Worm (Caenorhabditis elegans): ENCODE data around the gene F14H3.5.

ce11 chrV:16047052-16047451, 9.8 kb downstream of the F14H3.5 start:
- TF ChIP-seq hlh-8 (tag; optimal IDR thresholded peaks at IDR 0.05) (no peak), pha-4 (tag; optimal IDR thresholded peaks at IDR 0.05) (no peak), ceh-30 (tag; optimal IDR thresholded peaks at IDR 0.05) (no peak), nhr-11 (tag; optimal IDR thresholded peaks at IDR 0.05) (no peak), fkh-6 (tag; optimal IDR thresholded peaks at IDR 0.05) (no peak), tbx-2 (tag; optimal IDR thresholded peaks at IDR 0.05) (no peak), elt-2 (tag; optimal IDR thresholded peaks at IDR 0.05) (no peak), fkh-10 (GFP tag; optimal IDR thresholded peaks at IDR 0.05) (no peak), ahr-1 (tag; optimal IDR thresholded peaks at IDR 0.05) (no peak), unc-86 (tag; optimal IDR thresholded peaks at IDR 0.05) (no peak), ceh-19 (GFP tag; optimal IDR thresholded peaks at IDR 0.05) (no peak)
